Worm (Caenorhabditis elegans): ENCODE data around the gene Y39A3CL.7.

- no peak for TF ChIP-seq hlh-26 (GFP tag; conservative IDR thresholded peaks at IDR 0.05)
- TF ChIP-seq lin-26 (GFP tag; IDR thresholded peaks at IDR 0.05), result no peak
- TF ChIP-seq nhr-80 (tag; optimal IDR thresholded peaks at IDR 0.05), result no peak
- TF ChIP-seq sea-2 (GFP tag; IDR thresholded peaks at IDR 0.05), result no peak
- peak; percentile 52 for TF ChIP-seq hmg-1.2 (GFP tag; IDR thresholded peaks at IDR 0.05)
- no peak for TF ChIP-seq F57A8.1 (GFP tag; optimal IDR thresholded peaks at IDR 0.05)
- TF ChIP-seq unc-62 (GFP tag; optimal IDR thresholded peaks at IDR 0.05), result no peak
Observed at ce11 chrIII:1785776-1786175, 38.9 kb upstream of the Y39A3CL.7 start.
